Fruit fly (Drosophila melanogaster) whole organism, embryonic: ENCODE results near the gene Nulp1.

Source experiments
- ATbp ChIP-seq: fragments of 200-800 bp; sonication (Bioruptor generic); optimal IDR thresholded peaks from 2 replicates; lab custom pipeline; 2017; ENCODE audit warnings: missing biosample characterization, mild to moderate bottlenecking, missing genetic modification characterization, missing genetic modification reagents
- CG10462 ChIP-seq: fragments of 200-800 bp; sonication (Bioruptor generic); optimal IDR thresholded peaks from 2 replicates; lab custom pipeline; 2016; ENCODE audit warnings: missing biosample characterization, missing genetic modification characterization
- CG11085 ChIP-seq: fragments of 200-800 bp; sonication (Bioruptor generic); IDR thresholded peaks from 2 replicates; pipeline ENCODE4 v1.3.6; 2022; ENCODE audit warnings: missing biosample characterization, missing genetic modification characterization
- CG11398 ChIP-seq: fragments of 200-800 bp; sonication (Bioruptor generic); optimal IDR thresholded peaks from 2 replicates; lab custom pipeline; 2016; ENCODE audit warnings: missing biosample characterization, missing genetic modification characterization
- CG11560 ChIP-seq: fragments of 200-800 bp; sonication (Bioruptor generic); IDR thresholded peaks from 3 replicates; pipeline ENCODE4 v1.3.6; 2022; ENCODE audit warnings: missing biosample characterization, missing genetic modification characterization
- CG1233 ChIP-seq: fragments of 200-800 bp; sonication (Bioruptor generic); optimal IDR thresholded peaks from 4 replicates; lab custom pipeline; 2018; ENCODE audit warnings: missing biosample characterization, mild to moderate bottlenecking, missing genetic modification characterization
- CG12659 ChIP-seq: fragments of 200-800 bp; sonication (Bioruptor generic); optimal IDR thresholded peaks from 3 replicates; lab custom pipeline; 2017; ENCODE audit warnings: mild to moderate bottlenecking, missing biosample characterization, missing genetic modification reagents, missing genetic modification characterization
- CG1647 ChIP-seq: fragments of 200-800 bp; sonication (Bioruptor generic); optimal IDR thresholded peaks from 3 replicates; lab custom pipeline; 2016; ENCODE audit warnings: missing biosample characterization, missing genetic modification characterization
- CG17802 ChIP-seq: fragments of 200-800 bp; sonication (Bioruptor generic); optimal IDR thresholded peaks from 2 replicates; lab custom pipeline; 2018; ENCODE audit warnings: missing biosample characterization, mild to moderate bottlenecking, missing genetic modification characterization, moderate library complexity
- CG31224 ChIP-seq: fragments of 200-800 bp; sonication (Bioruptor generic); IDR thresholded peaks from 2 replicates; pipeline ENCODE4 v1.3.6; 2022; ENCODE audit warnings: missing biosample characterization, missing genetic modification characterization
- CG3407 ChIP-seq: fragments of 200-800 bp; sonication (Bioruptor generic); optimal IDR thresholded peaks from 2 replicates; lab custom pipeline; 2018; ENCODE audit warnings: missing biosample characterization, mild to moderate bottlenecking, missing genetic modification characterization
- CG34224 ChIP-seq: fragments of 200-800 bp; sonication (Bioruptor generic); IDR thresholded peaks from 3 replicates; pipeline ENCODE4 v1.3.6; 2022; ENCODE audit warnings: missing biosample characterization, missing genetic modification characterization; ENCODE audit not compliant: partially characterized antibody
- CG4854 ChIP-seq: fragments of 200-800 bp; sonication (Bioruptor generic); optimal IDR thresholded peaks from 2 replicates; lab custom pipeline; 2016; ENCODE audit warnings: missing biosample characterization, missing genetic modification characterization, inconsistent platforms
- CG6683 ChIP-seq: fragments of 200-800 bp; sonication (Bioruptor generic); optimal IDR thresholded peaks from 2 replicates; lab custom pipeline; 2017; ENCODE audit warnings: missing biosample characterization, mild to moderate bottlenecking, missing genetic modification characterization, missing genetic modification reagents
- CG8924 ChIP-seq: fragments of 200-800 bp; optimal IDR thresholded peaks from 3 replicates; lab custom pipeline; 2019; ENCODE audit warnings: missing biosample characterization, mild to moderate bottlenecking, missing genetic modification characterization, moderate library complexity
- CrebB ChIP-seq: fragments of 200-800 bp; sonication (Bioruptor generic); optimal IDR thresholded peaks from 3 replicates; lab custom pipeline; 2018; ENCODE audit warnings: missing biosample characterization, mild to moderate bottlenecking, missing genetic modification characterization
- Dip2 ChIP-seq: fragments of 200-800 bp; sonication (Bioruptor generic); IDR thresholded peaks from 2 replicates; pipeline ENCODE4 v1.3.6; 2022; ENCODE audit warnings: missing biosample characterization, missing genetic modification characterization
- Doc2 ChIP-seq: fragments of 200-800 bp; sonication (Bioruptor generic); IDR thresholded peaks from 2 replicates; pipeline ENCODE4 v1.3.6; 2022; ENCODE audit warnings: missing biosample characterization, missing genetic modification characterization
- Eip74EF ChIP-seq, 2 experiments: fragments of 200-800 bp in 1 of 2; fragments of >200 bp in 1 of 2; sonication (Bioruptor generic) in 1 of 2; optimal IDR thresholded peaks; 2 replicates each; lab custom pipeline; 2017 to 2019; ENCODE audit warnings: missing biosample characterization in 2 of 2, missing genetic modification characterization in 2 of 2, mild to moderate bottlenecking in 1 of 2, moderate library complexity in 1 of 2
- Fer3 ChIP-seq: fragments of 200-800 bp; sonication (Bioruptor generic); optimal IDR thresholded peaks from 2 replicates; lab custom pipeline; 2018; ENCODE audit warnings: missing biosample characterization, mild to moderate bottlenecking, missing genetic modification characterization, moderate library complexity
- Gsc ChIP-seq: fragments of 200-800 bp; sonication (Bioruptor generic); IDR thresholded peaks from 2 replicates; pipeline ENCODE4 v1.3.6; 2022; ENCODE audit warnings: missing biosample characterization, missing genetic modification characterization
- Hmx ChIP-seq: fragments of 200-800 bp; sonication (Bioruptor generic); optimal IDR thresholded peaks from 2 replicates; lab custom pipeline; 2016; ENCODE audit warnings: missing biosample characterization, missing genetic modification characterization
- Mrtf ChIP-seq: fragments of 200-800 bp; sonication (Bioruptor generic); IDR thresholded peaks from 3 replicates; pipeline ENCODE4 v1.3.6; 2022; ENCODE audit warnings: missing biosample characterization, missing genetic modification characterization
- NC2β ChIP-seq: fragments of 200-800 bp; sonication (Bioruptor generic); optimal IDR thresholded peaks from 2 replicates; lab custom pipeline; 2016; ENCODE audit warnings: missing biosample characterization, missing genetic modification characterization
- Nf-YC ChIP-seq: fragments of 200-800 bp; optimal IDR thresholded peaks from 3 replicates; lab custom pipeline; 2019; ENCODE audit warnings: missing biosample characterization, mild to moderate bottlenecking, missing genetic modification characterization, moderate library complexity
- Sox100B ChIP-seq: fragments of 200-800 bp; sonication (Bioruptor generic); optimal IDR thresholded peaks from 3 replicates; lab custom pipeline; 2018; ENCODE audit warnings: missing biosample characterization, mild to moderate bottlenecking, missing genetic modification characterization
- Sox102F ChIP-seq: fragments of 200-800 bp; sonication (Bioruptor generic); optimal IDR thresholded peaks from 2 replicates; lab custom pipeline; 2018; ENCODE audit warnings: missing biosample characterization, mild to moderate bottlenecking, missing genetic modification characterization, moderate library complexity
- TFAM ChIP-seq: fragments of 200-800 bp; sonication (Bioruptor generic); optimal IDR thresholded peaks from 2 replicates; lab custom pipeline; 2017; ENCODE audit warnings: missing biosample characterization, missing genetic modification characterization, inconsistent platforms
- Taf1 ChIP-seq: fragments of 200-800 bp; sonication (Bioruptor generic); IDR thresholded peaks from 2 replicates; pipeline ENCODE4 v1.3.6; 2022; ENCODE audit warnings: missing biosample characterization, missing genetic modification characterization
- Trl ChIP-seq, 3 experiments: fragments of >200 bp in 2 of 3; fragments of 200-800 bp in 1 of 3; sonication (Bioruptor generic) in 1 of 3; optimal IDR thresholded peaks; 2 replicates in 1 of 3; 3 replicates in 2 of 3; lab custom pipeline; 2016 to 2017; ENCODE audit warnings: missing biosample characterization in 1 of 3, missing genetic modification characterization in 1 of 3
- az2 ChIP-seq: fragments of 200-800 bp; sonication (Bioruptor generic); optimal IDR thresholded peaks from 3 replicates; lab custom pipeline; 2016; ENCODE audit warnings: missing biosample characterization, missing genetic modification characterization
- dmrt11E ChIP-seq: fragments of 200-800 bp; sonication (Bioruptor generic); optimal IDR thresholded peaks from 3 replicates; lab custom pipeline; 2018; ENCODE audit warnings: missing biosample characterization, mild to moderate bottlenecking, missing genetic modification characterization, moderate library complexity
- ems ChIP-seq: fragments of 200-800 bp; sonication (Bioruptor generic); optimal IDR thresholded peaks from 3 replicates; lab custom pipeline; 2016; ENCODE audit warnings: missing biosample characterization, missing genetic modification characterization
- esg ChIP-seq: fragments of 200-800 bp; sonication (Bioruptor generic); conservative IDR thresholded peaks from 2 replicates; pipeline ENCODE4 v1.3.6; 2022; ENCODE audit warnings: missing biosample characterization, missing genetic modification characterization
- ewg ChIP-seq: fragments of 200-800 bp; sonication (Bioruptor generic); optimal IDR thresholded peaks from 3 replicates; lab custom pipeline; 2017; ENCODE audit warnings: mild to moderate bottlenecking, missing biosample characterization, missing genetic modification reagents, missing genetic modification characterization
- eyg ChIP-seq: fragments of 200-800 bp; sonication (Bioruptor generic); optimal IDR thresholded peaks from 3 replicates; lab custom pipeline; 2016; ENCODE audit warnings: missing biosample characterization, missing genetic modification characterization
- grau ChIP-seq: fragments of 200-800 bp; optimal IDR thresholded peaks from 3 replicates; lab custom pipeline; 2019; ENCODE audit warnings: missing biosample characterization, mild to moderate bottlenecking, missing genetic modification characterization, moderate library complexity
- gsb-n ChIP-seq: fragments of 200-800 bp; sonication (Bioruptor generic); optimal IDR thresholded peaks from 3 replicates; lab custom pipeline; 2018; ENCODE audit warnings: missing biosample characterization, mild to moderate bottlenecking, missing genetic modification characterization
- jigr1 ChIP-seq: fragments of 200-800 bp; sonication (Bioruptor generic); IDR thresholded peaks from 3 replicates; pipeline ENCODE4 v1.3.6; 2022; ENCODE audit warnings: missing biosample characterization, missing genetic modification characterization
- lab ChIP-seq: fragments of 200-800 bp; sonication (Bioruptor generic); optimal IDR thresholded peaks from 3 replicates; lab custom pipeline; 2017; ENCODE audit warnings: missing biosample characterization, missing genetic modification characterization, mild to moderate bottlenecking, moderate library complexity, missing genetic modification reagents
- lov ChIP-seq, 2 experiments: fragments of 200-800 bp in 1 of 2; fragments of >200 bp in 1 of 2; sonication (Bioruptor generic) in 1 of 2; IDR thresholded peaks in 1 of 2; optimal IDR thresholded peaks in 1 of 2; 2 replicates in 1 of 2; 3 replicates in 1 of 2; pipeline versions ENCODE4 v1.3.6 to Lab custom; 2017 to 2022; ENCODE audit warnings: missing biosample characterization in 1 of 2, missing genetic modification characterization in 1 of 2
- mam ChIP-seq: fragments of 200-800 bp; sonication (Bioruptor generic); optimal IDR thresholded peaks from 3 replicates; lab custom pipeline; 2016; ENCODE audit warnings: missing biosample characterization, missing genetic modification characterization
- pfk ChIP-seq: fragments of 200-800 bp; sonication (Bioruptor generic); optimal IDR thresholded peaks from 2 replicates; lab custom pipeline; 2018; ENCODE audit warnings: missing biosample characterization, mild to moderate bottlenecking, missing genetic modification characterization, moderate library complexity
- pita ChIP-seq: fragments of 200-800 bp; sonication (Bioruptor generic); optimal IDR thresholded peaks from 2 replicates; lab custom pipeline; 2017; ENCODE audit warnings: missing biosample characterization, mild to moderate bottlenecking, missing genetic modification characterization
- pum ChIP-seq: fragments of 200-800 bp; sonication (Bioruptor generic); optimal IDR thresholded peaks from 2 replicates; lab custom pipeline; 2016; ENCODE audit warnings: missing biosample characterization, missing genetic modification characterization
- ranshi ChIP-seq: fragments of 200-800 bp; sonication (Bioruptor generic); IDR thresholded peaks from 2 replicates; pipeline ENCODE4 v1.3.6; 2022; ENCODE audit warnings: missing biosample characterization, missing genetic modification characterization
- row ChIP-seq: fragments of 200-800 bp; sonication (Bioruptor generic); IDR thresholded peaks from 3 replicates; pipeline ENCODE4 v1.3.6; 2022; ENCODE audit warnings: missing biosample characterization, missing genetic modification characterization
- slou ChIP-seq: fragments of 200-800 bp; sonication (Bioruptor generic); optimal IDR thresholded peaks from 3 replicates; lab custom pipeline; 2016; ENCODE audit warnings: missing biosample characterization, missing genetic modification characterization
- stwl ChIP-seq: fragments of 200-800 bp; sonication (Bioruptor generic); optimal IDR thresholded peaks from 3 replicates; lab custom pipeline; 2018; ENCODE audit warnings: missing biosample characterization, mild to moderate bottlenecking, missing genetic modification characterization, moderate library complexity
- yki ChIP-seq: fragments of >200 bp; optimal IDR thresholded peaks from 3 replicates; lab custom pipeline; 2018

Gene Nulp1

dm6 chr3L:8137448-8137906 is 27.3 kb downstream of the Nulp1 start, which contains the start of the genes Setx and mus301 (continued):
- peak; percentile 63 for TF ChIP-seq dmrt11E (tag; lab: Kevin White, UChicago)
- peak; percentile 74 for TF ChIP-seq NC2β (GFP tag; lab: Kevin White, UChicago)
- TF ChIP-seq CG11398 (GFP tag; lab: Kevin White, UChicago) = peak; percentile 27
- TF ChIP-seq grau = peak; percentile 75
- TF ChIP-seq CG11085 (GFP tag; lab: Robert Waterston, UW) = peak; percentile 83
- TF ChIP-seq TFAM (GFP tag; lab: Kevin White, UChicago) = no peak
- peak; percentile 60; the same call in 1 of the 3 replicates for TF ChIP-seq CG11560 (tag; lab: Robert Waterston, UW)
- TF ChIP-seq Fer3 = peak; percentile 70
- TF ChIP-seq stwl = peak; percentile 78
- TF ChIP-seq pum (GFP tag; lab: Kevin White, UChicago) = peak; percentile 81
- TF ChIP-seq mam (GFP tag; lab: Kevin White, UChicago) = peak; percentile 87
- TF ChIP-seq Eip74EF (GFP tag; optimal IDR thresholded peaks at IDR 0.05; lab: Kevin White, UChicago) = no peak
- no peak for TF ChIP-seq yki (lab: Kevin White, UChicago)
- TF ChIP-seq CG8924 = no peak
- no peak for TF ChIP-seq CG34224 (GFP tag; lab: Robert Waterston, UW)
- no peak for TF ChIP-seq jigr1 (GFP tag; lab: Robert Waterston, UW)
- TF ChIP-seq Sox102F (GFP tag; lab: Kevin White, UChicago) = no peak
- TF ChIP-seq pita (GFP tag; lab: Kevin White, UChicago) = peak; percentile 84
- TF ChIP-seq gsb-n (tag; lab: Kevin White, UChicago) = no peak
- peak; percentile 59 for TF ChIP-seq Hmx (GFP tag; lab: Kevin White, UChicago)
- no peak for TF ChIP-seq lab (GFP tag; lab: Kevin White, UChicago)
- peak; percentile 66 for TF ChIP-seq ewg
- peak; percentile 30 for TF ChIP-seq ATbp (GFP tag; lab: Kevin White, UChicago)
- no peak for TF ChIP-seq Trl (optimal IDR thresholded peaks at IDR 0.05; lab: Kevin White, UChicago)
- peak; percentile 89 for TF ChIP-seq Trl (GFP tag; optimal IDR thresholded peaks at IDR 0.05; lab: Kevin White, UChicago)
- peak; percentile 59 for TF ChIP-seq CG3407 (GFP tag; lab: Kevin White, UChicago)
- TF ChIP-seq Sox100B = peak; percentile 70
- TF ChIP-seq CG12659 (GFP tag; lab: Kevin White, UChicago) = peak; percentile 94
- TF ChIP-seq slou (GFP tag; lab: Kevin White, UChicago) = peak; percentile 78
- no peak for TF ChIP-seq Doc2 (GFP tag; lab: Robert Waterston, UW)
- no peak for TF ChIP-seq eyg (GFP tag; lab: Kevin White, UChicago)
- TF ChIP-seq lov (optimal IDR thresholded peaks at IDR 0.05; lab: Kevin White, UChicago) = no peak
- TF ChIP-seq lov (GFP tag; IDR thresholded peaks at IDR 0.05; lab: Robert Waterston, UW) = no peak
- TF ChIP-seq CrebB (tag; lab: Kevin White, UChicago) = peak; percentile 10
- peak; percentile 68; the same call in 1 of the 2 replicates for TF ChIP-seq ranshi (GFP tag; lab: Robert Waterston, UW)
- no peak; the same call in 1 of the 2 replicates for TF ChIP-seq Taf1
- peak; percentile 43; the same call in 1 of the 3 replicates for TF ChIP-seq Mrtf (GFP tag; lab: Robert Waterston, UW)
- TF ChIP-seq ems = peak; percentile 87
- TF ChIP-seq CG10462 (GFP tag; lab: Kevin White, UChicago) = peak; percentile 69
- TF ChIP-seq CG1647 (GFP tag; lab: Kevin White, UChicago) = peak; percentile 89
- no peak for TF ChIP-seq pfk (GFP tag; lab: Kevin White, UChicago)
- TF ChIP-seq Dip2 (GFP tag; lab: Robert Waterston, UW) = no peak
- TF ChIP-seq CG17802 = peak; percentile 35
- no peak for TF ChIP-seq CG6683
- peak; percentile 76 for TF ChIP-seq CG4854 (GFP tag; lab: Kevin White, UChicago)
- TF ChIP-seq row = peak; percentile 68
- 0 out of 2 replicates have a peak, but pooled peaks have one; percentile 27 for TF ChIP-seq Gsc (GFP tag; lab: Robert Waterston, UW)
- peak; percentile 52; the same call in 1 of the 2 replicates for TF ChIP-seq CG31224
- TF ChIP-seq esg = peak; percentile 59
- no peak for TF ChIP-seq Nf-YC (tag; lab: Kevin White, UChicago)
- TF ChIP-seq az2 (GFP tag; lab: Kevin White, UChicago) = peak; percentile 77
- peak; percentile 49 for TF ChIP-seq CG1233 (GFP tag; lab: Kevin White, UChicago)
